Fruit fly (Drosophila melanogaster) whole organism, prepupa: Measurements from ENCODE around the gene ind.

Experiments used
- Blimp-1 ChIP-seq: fragments of 200-800 bp; sonication (Bioruptor generic); optimal IDR thresholded peaks from 3 replicates; lab custom pipeline; 2017; ENCODE audit warnings: missing biosample characterization, missing genetic modification characterization, mild to moderate bottlenecking, moderate library complexity, missing genetic modification reagents
- CG10669 ChIP-seq: fragments of 200-800 bp; sonication (Bioruptor generic); optimal IDR thresholded peaks from 3 replicates; lab custom pipeline; 2018; ENCODE audit warnings: missing biosample characterization, mild to moderate bottlenecking, missing genetic modification characterization, moderate library complexity
- CG11294 ChIP-seq: fragments of 200-800 bp; sonication (Bioruptor generic); IDR thresholded peaks from 2 replicates; pipeline ENCODE4 v1.3.6; 2022; ENCODE audit warnings: missing biosample characterization, missing genetic modification characterization
- CG11762 ChIP-seq: fragments of 200-800 bp; sonication (Bioruptor generic); optimal IDR thresholded peaks from 3 replicates; lab custom pipeline; 2016; ENCODE audit warnings: missing biosample characterization, missing genetic modification characterization; ENCODE audit not compliant: insufficient read depth
- CG11902 ChIP-seq: fragments of 200-800 bp; sonication (Bioruptor generic); optimal IDR thresholded peaks from 3 replicates; lab custom pipeline; 2016; ENCODE audit warnings: missing biosample characterization, missing genetic modification characterization
- CG31627 ChIP-seq: fragments of 200-800 bp; sonication (Bioruptor generic); optimal IDR thresholded peaks from 3 replicates; lab custom pipeline; 2016; ENCODE audit warnings: missing biosample characterization, missing genetic modification characterization
- CG32006 ChIP-seq: fragments of 200-800 bp; sonication (Bioruptor generic); optimal IDR thresholded peaks from 3 replicates; lab custom pipeline; 2017; ENCODE audit warnings: missing biosample characterization, mild to moderate bottlenecking, missing genetic modification characterization
- CG3919 ChIP-seq: fragments of 200-800 bp; sonication (Bioruptor generic); optimal IDR thresholded peaks from 3 replicates; lab custom pipeline; 2016; ENCODE audit warnings: missing biosample characterization, missing genetic modification characterization
- CG6163 ChIP-seq: fragments of 200-800 bp; sonication (Bioruptor generic); IDR thresholded peaks from 3 replicates; pipeline ENCODE4 v1.3.6; 2022; ENCODE audit warnings: missing biosample characterization, missing genetic modification characterization
- CG6276 ChIP-seq: fragments of 200-800 bp; sonication (Bioruptor generic); optimal IDR thresholded peaks from 2 replicates; lab custom pipeline; 2017; ENCODE audit warnings: missing biosample characterization, mild to moderate bottlenecking, missing genetic modification characterization
- CG6792 ChIP-seq: fragments of 200-800 bp; sonication (Bioruptor generic); optimal IDR thresholded peaks from 3 replicates; lab custom pipeline; 2016; ENCODE audit warnings: missing biosample characterization, missing genetic modification characterization
- CG6808 ChIP-seq: fragments of 200-800 bp; sonication (Bioruptor generic); optimal IDR thresholded peaks from 3 replicates; lab custom pipeline; 2017; ENCODE audit warnings: missing biosample characterization, missing genetic modification characterization, mild to moderate bottlenecking, moderate library complexity, missing genetic modification reagents
- CG7368 ChIP-seq: fragments of 200-800 bp; sonication (Bioruptor generic); optimal IDR thresholded peaks from 3 replicates; lab custom pipeline; 2016; ENCODE audit warnings: missing biosample characterization, missing genetic modification characterization
- CG8119 ChIP-seq: fragments of 200-800 bp; sonication (Bioruptor generic); IDR thresholded peaks from 3 replicates; pipeline ENCODE4 v1.3.6; 2022; ENCODE audit warnings: missing biosample characterization, missing genetic modification characterization
- CG8319 ChIP-seq: fragments of 200-800 bp; sonication (Bioruptor generic); optimal IDR thresholded peaks from 3 replicates; lab custom pipeline; 2016; ENCODE audit warnings: missing biosample characterization, missing genetic modification characterization
- CG8632 ChIP-seq: fragments of 200-800 bp; sonication (Bioruptor generic); optimal IDR thresholded peaks from 3 replicates; lab custom pipeline; 2016; ENCODE audit warnings: missing biosample characterization, missing genetic modification characterization
- CG9139 ChIP-seq: fragments of 200-800 bp; sonication (Bioruptor generic); optimal IDR thresholded peaks from 3 replicates; lab custom pipeline; 2017; ENCODE audit warnings: missing biosample characterization, mild to moderate bottlenecking, missing genetic modification characterization
- Eip75B ChIP-seq: fragments of 200-800 bp; sonication (Bioruptor generic); optimal IDR thresholded peaks from 3 replicates; lab custom pipeline; 2016; ENCODE audit warnings: missing biosample characterization, missing genetic modification characterization
- Eip93F ChIP-seq: fragments of 200-800 bp; sonication (Bioruptor generic); optimal IDR thresholded peaks from 2 replicates; lab custom pipeline; 2016; ENCODE audit warnings: missing biosample characterization, mild to moderate bottlenecking, missing genetic modification characterization
- Ets21C ChIP-seq: fragments of 200-800 bp; sonication (Bioruptor generic); optimal IDR thresholded peaks from 3 replicates; lab custom pipeline; 2016; ENCODE audit warnings: missing biosample characterization, missing genetic modification characterization
- Gug ChIP-seq: fragments of 200-800 bp; sonication (Bioruptor generic); IDR thresholded peaks from 2 replicates; pipeline ENCODE4 v1.3.6; 2022; ENCODE audit warnings: missing biosample characterization, missing genetic modification characterization
- Hr39 ChIP-seq: fragments of 200-800 bp; sonication (Bioruptor generic); optimal IDR thresholded peaks from 2 replicates; lab custom pipeline; 2016; ENCODE audit warnings: missing biosample characterization, missing genetic modification characterization
- Hr4 ChIP-seq: fragments of 200-800 bp; sonication (Bioruptor generic); optimal IDR thresholded peaks from 3 replicates; lab custom pipeline; 2016; ENCODE audit warnings: missing biosample characterization, missing genetic modification characterization
- Lpt ChIP-seq: fragments of 200-800 bp; sonication (Bioruptor generic); optimal IDR thresholded peaks from 3 replicates; lab custom pipeline; 2016; ENCODE audit warnings: missing biosample characterization, missing genetic modification characterization
- OdsH ChIP-seq: fragments of 200-800 bp; sonication (Bioruptor generic); optimal IDR thresholded peaks from 3 replicates; lab custom pipeline; 2016; ENCODE audit warnings: missing biosample characterization, missing genetic modification characterization
- Smox ChIP-seq: fragments of 200-800 bp; sonication (Bioruptor generic); optimal IDR thresholded peaks from 3 replicates; lab custom pipeline; 2016; ENCODE audit warnings: missing biosample characterization, missing genetic modification characterization
- Sox14 ChIP-seq: fragments of 200-800 bp; sonication (Bioruptor generic); optimal IDR thresholded peaks from 3 replicates; lab custom pipeline; 2016; ENCODE audit warnings: missing biosample characterization, missing genetic modification characterization
- acj6 ChIP-seq: fragments of 200-800 bp; sonication (Bioruptor generic); optimal IDR thresholded peaks from 3 replicates; lab custom pipeline; 2016; ENCODE audit warnings: missing biosample characterization, missing genetic modification characterization
- cyc ChIP-seq: fragments of 200-800 bp; sonication (Bioruptor generic); optimal IDR thresholded peaks from 3 replicates; lab custom pipeline; 2016; ENCODE audit warnings: missing biosample characterization, missing genetic modification characterization
- dac ChIP-seq: fragments of 200-800 bp; sonication (Bioruptor generic); optimal IDR thresholded peaks from 2 replicates; lab custom pipeline; 2017; ENCODE audit warnings: missing biosample characterization, mild to moderate bottlenecking, missing genetic modification characterization
- dsx ChIP-seq: fragments of 200-800 bp; optimal IDR thresholded peaks from 3 replicates; lab custom pipeline; 2019; ENCODE audit warnings: missing biosample characterization, mild to moderate bottlenecking, missing genetic modification characterization, moderate library complexity; ENCODE audit not compliant: poor library complexity, severe bottlenecking
- esn ChIP-seq: fragments of 200-800 bp; sonication (Bioruptor generic); optimal IDR thresholded peaks from 2 replicates; lab custom pipeline; 2016; ENCODE audit warnings: missing biosample characterization, mild to moderate bottlenecking, missing genetic modification characterization, moderate library complexity
- fd59A ChIP-seq: fragments of 200-800 bp; sonication (Bioruptor generic); optimal IDR thresholded peaks from 2 replicates; lab custom pipeline; 2017; ENCODE audit warnings: missing biosample characterization, mild to moderate bottlenecking, missing genetic modification characterization, missing genetic modification reagents
- fd85E ChIP-seq: fragments of 200-800 bp; sonication (Bioruptor generic); optimal IDR thresholded peaks from 3 replicates; lab custom pipeline; 2016; ENCODE audit warnings: missing biosample characterization, missing genetic modification characterization
- fkh ChIP-seq: fragments of 200-800 bp; sonication (Bioruptor generic); optimal IDR thresholded peaks from 3 replicates; lab custom pipeline; 2017; ENCODE audit warnings: missing biosample characterization, mild to moderate bottlenecking, missing genetic modification characterization, moderate library complexity
- lz ChIP-seq: fragments of 200-800 bp; sonication (Bioruptor generic); optimal IDR thresholded peaks from 3 replicates; lab custom pipeline; 2016; ENCODE audit warnings: missing biosample characterization, missing genetic modification characterization
- pdm3 ChIP-seq: fragments of 200-800 bp; sonication (Bioruptor generic); optimal IDR thresholded peaks from 3 replicates; lab custom pipeline; 2016; ENCODE audit warnings: missing biosample characterization, missing genetic modification characterization
- ss ChIP-seq, 2 experiments: fragments of 200-800 bp; sonication (Bioruptor generic); optimal IDR thresholded peaks; 2 replicates in 1 of 2; 3 replicates in 1 of 2; lab custom pipeline; 2017 to 2018; ENCODE audit warnings: mild to moderate bottlenecking in 2 of 2, missing biosample characterization in 2 of 2, missing genetic modification characterization in 2 of 2, moderate library complexity in 1 of 2
- svp ChIP-seq: fragments of 200-800 bp; sonication (Bioruptor generic); peaks from one replicate; lab custom pipeline; 2016; ENCODE audit warnings: missing biosample characterization, missing genetic modification characterization
- topi ChIP-seq: fragments of 200-800 bp; sonication (Bioruptor generic); optimal IDR thresholded peaks from 3 replicates; lab custom pipeline; 2016; ENCODE audit warnings: missing biosample characterization, missing genetic modification characterization

ind gene

DNA sequence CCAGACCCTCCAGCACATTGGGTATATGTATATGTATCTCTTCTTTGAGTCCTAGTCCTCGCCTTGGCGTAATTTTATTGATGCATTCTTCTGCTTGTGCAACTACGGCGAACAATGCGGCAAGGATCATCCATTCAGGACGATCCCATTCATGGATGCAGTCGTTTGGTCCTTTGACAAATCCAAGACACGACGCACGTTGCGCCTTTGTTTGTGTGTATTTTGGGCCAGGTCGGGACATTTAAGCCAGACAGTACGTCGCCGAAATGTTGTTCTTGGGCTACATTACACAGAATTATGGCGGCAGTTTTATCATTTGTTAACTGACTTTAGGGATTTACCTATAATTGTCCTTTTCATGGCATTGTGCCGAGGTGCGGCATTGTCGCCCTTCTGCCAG lies 1.4 kb upstream of the ind start:
- TF ChIP-seq CG32006 (GFP tag; lab: Kevin White, UChicago) = no peak
- no peak for TF ChIP-seq CG7368
- TF ChIP-seq cyc (GFP tag; lab: Kevin White, UChicago) = no peak
- TF ChIP-seq CG6163 (GFP tag; lab: Robert Waterston, UW) = no peak
- no peak for TF ChIP-seq CG11762 (GFP tag; lab: Kevin White, UChicago)
- no peak for TF ChIP-seq CG6808 (GFP tag; lab: Kevin White, UChicago)
- no peak for TF ChIP-seq CG9139
- TF ChIP-seq Gug (GFP tag; lab: Robert Waterston, UW) = no peak
- TF ChIP-seq, all 60 proteins: peak for 0

DNA sequence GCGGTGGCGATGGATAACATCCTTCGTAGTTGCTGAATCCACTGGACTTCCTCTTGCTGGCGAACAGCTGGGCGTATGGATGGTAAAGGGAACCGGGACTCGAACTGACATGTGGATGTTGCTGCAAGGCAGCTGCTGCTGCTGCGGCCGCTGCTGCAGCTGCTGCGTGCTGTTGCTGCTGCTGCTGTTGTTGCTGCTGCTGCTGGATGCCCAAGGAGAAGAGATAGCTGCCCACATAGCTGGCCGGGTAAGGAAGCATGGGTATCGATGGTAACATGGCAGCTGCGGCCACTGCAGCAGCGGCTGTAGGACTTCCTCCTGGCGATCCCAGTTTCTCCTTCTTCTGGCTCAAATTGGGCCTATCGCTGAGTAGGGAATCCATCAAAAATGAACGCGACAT lies 259 bp downstream of the ind start:
- TF ChIP-seq fd59A (no peak), CG6276 (GFP tag; lab: Kevin White, UChicago) (no peak), dac (GFP tag; lab: Kevin White, UChicago) (no peak), Hr39 (GFP tag; lab: Kevin White, UChicago) (no peak), CG11902 (GFP tag; lab: Kevin White, UChicago) (no peak), CG31627 (GFP tag; lab: Kevin White, UChicago) (no peak), CG8632 (GFP tag; lab: Kevin White, UChicago) (no peak), CG10669 (GFP tag; lab: Kevin White, UChicago) (no peak), Hr4 (no peak), CG11294 (no peak), lz (GFP tag; lab: Kevin White, UChicago) (no peak), Ets21C (GFP tag; lab: Kevin White, UChicago) (no peak), Sox14 (GFP tag; lab: Kevin White, UChicago) (no peak), CG8119 (no peak), CG11762 (GFP tag; lab: Kevin White, UChicago) (no peak), cyc (GFP tag; lab: Kevin White, UChicago) (no peak), CG8319 (GFP tag; lab: Kevin White, UChicago) (no peak), Eip93F (GFP tag; lab: Kevin White, UChicago) (no peak), CG7368 (no peak), Blimp-1 (GFP tag; lab: Kevin White, UChicago) (no peak)
- TF ChIP-seq, all 60 proteins: peak for 0

DNA sequence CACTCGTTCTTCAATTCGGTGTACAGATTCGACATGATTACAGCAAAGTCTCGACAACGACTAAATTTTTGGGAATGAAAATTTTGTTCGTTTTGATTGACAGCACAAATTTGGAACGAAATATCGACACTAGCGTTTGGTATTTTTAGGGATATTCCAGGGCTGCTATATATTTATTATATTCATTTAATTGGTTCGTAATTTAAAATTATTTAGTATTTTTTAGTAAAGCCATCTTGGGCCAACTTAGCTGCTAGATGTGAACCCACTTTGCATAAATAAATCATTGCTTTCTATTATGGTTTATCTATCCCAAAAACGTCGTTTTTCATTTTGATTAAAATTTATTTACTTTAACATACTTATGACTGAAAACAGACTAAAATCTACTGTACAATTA lies 1.3 kb downstream of the ind start, which contains the start of gene Rpn12R:
Gene Rpn12R, minus strand, starts transcription at position 101 of the 400 bp plus-strand sequence.
- TF ChIP-seq ss (GFP tag; optimal IDR thresholded peaks at IDR 0.05; lab: Kevin White, UChicago) (no peak), Ets21C (GFP tag; lab: Kevin White, UChicago) (no peak), topi (GFP tag; lab: Kevin White, UChicago) (no peak), dsx (GFP tag; lab: Kevin White, UChicago) (no peak)

DNA sequence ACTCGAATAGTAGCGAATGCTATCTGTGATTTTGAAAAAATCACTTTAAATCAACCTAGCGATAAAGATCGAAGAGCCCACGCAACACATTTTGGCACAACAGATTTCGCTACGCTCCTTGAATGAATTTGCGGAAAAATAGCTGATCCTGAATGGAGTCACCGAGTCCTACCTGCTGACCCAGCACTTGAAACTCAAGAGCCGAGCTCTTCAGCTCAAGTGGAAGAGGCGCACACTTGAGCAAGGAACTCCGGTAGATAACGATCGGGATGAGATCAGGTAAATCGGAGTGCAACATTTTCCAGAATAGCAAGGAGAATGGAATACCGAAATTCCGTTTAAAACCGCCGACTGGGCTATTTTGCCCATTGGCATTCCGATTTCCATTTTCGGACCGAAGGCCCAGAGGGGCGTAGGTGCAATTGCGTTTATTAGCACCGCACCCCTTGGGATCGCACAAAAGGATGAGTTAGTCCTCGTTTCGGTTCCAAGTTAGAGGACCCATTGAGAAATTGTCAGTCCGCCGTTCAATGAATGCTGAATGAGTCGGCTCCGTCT lies 3.3 kb downstream of the ind start:
- TF ChIP-seq acj6 (GFP tag; lab: Kevin White, UChicago) = no peak

DNA sequence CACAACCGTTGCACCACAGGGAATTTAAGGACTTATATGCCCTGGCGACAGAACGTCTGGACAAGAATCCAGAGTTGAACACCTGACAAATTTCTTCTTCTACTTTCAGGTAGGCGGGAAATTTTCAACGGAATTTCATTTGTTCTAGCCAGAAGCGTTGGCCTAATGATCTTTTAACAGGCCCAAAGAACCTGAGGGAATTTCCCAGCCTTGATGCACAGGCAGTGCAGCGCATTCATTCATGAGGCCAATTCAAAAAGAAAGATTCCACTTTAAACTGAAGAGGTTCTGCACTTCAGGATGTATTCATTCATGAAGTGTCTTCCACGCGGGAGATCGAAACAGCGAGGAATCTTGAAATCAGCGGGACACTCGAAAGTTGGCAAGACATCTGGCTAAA lies 4.2 kb downstream of the ind start:
- no peak for TF ChIP-seq topi (GFP tag; lab: Kevin White, UChicago)
- TF ChIP-seq CG3919 = no peak

DNA sequence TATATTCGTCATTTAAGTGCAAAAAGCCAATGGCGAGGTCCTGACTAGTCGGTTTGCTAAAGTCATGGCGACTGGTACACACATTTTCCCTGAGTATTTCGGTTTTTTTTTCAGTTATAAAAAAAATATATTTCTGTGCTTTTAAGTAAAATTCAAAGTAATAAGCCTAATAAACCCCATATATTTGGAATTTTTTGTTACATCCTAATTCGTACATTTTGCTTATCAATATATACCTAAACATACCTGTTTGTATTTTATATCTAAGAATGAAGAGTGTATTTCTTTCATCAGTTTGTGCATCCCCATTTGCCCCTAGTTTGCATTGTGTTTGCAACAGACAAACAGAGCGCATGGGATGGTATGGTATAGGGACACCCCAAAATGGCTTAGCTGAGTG lies 8.1 kb downstream of the ind start:
- TF ChIP-seq Eip75B (GFP tag; lab: Kevin White, UChicago) (no peak), Smox (GFP tag; lab: Kevin White, UChicago) (peak; percentile 6), svp (GFP tag; lab: Kevin White, UChicago) (peak; percentile 20), esn (GFP tag; lab: Kevin White, UChicago) (no peak), CG6792 (GFP tag; lab: Kevin White, UChicago) (no peak), pdm3 (GFP tag; lab: Kevin White, UChicago) (no peak), topi (GFP tag; lab: Kevin White, UChicago) (no peak), fd85E (no peak), ss (GFP tag; optimal IDR thresholded peaks at IDR 0.05; lab: Kevin White, UChicago) (no peak), Lpt (no peak), CG8319 (GFP tag; lab: Kevin White, UChicago) (no peak), CG3919 (peak; percentile 16), CG6808 (GFP tag; lab: Kevin White, UChicago) (no peak), OdsH (GFP tag; lab: Kevin White, UChicago) (peak; percentile 23), CG8119 (no peak), fkh (GFP tag; lab: Kevin White, UChicago) (no peak), CG32006 (GFP tag; lab: Kevin White, UChicago) (no peak), Hr4 (peak; percentile 2), dac (GFP tag; lab: Kevin White, UChicago) (no peak), fd59A (no peak), dsx (GFP tag; lab: Kevin White, UChicago) (no peak)
